Worm (Caenorhabditis elegans): Measurements from ENCODE around the gene sre-48.

DNA sequence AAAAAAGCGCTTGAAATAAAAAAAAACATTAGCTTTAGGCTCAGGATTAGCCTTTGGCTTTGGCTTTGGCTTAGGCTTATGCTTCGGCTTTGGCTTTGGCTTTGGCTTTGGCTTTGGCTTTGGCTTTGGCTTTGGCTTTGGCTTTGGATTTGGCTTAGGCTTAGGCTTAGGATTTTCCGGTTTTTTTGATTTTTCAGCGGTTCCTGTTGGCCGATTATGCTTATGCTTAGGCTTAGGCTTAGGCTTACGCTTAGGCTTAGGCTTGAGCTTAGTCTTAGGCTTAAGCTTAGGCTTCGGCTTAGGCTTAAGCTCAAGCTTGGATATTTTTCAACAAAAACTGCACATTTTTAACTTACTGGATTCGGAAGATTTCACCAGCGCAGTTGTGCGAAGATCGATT, 5.5 kb downstream of the sre-48 start:
- no peak for TF ChIP-seq nhr-76 (tag; optimal IDR thresholded peaks at IDR 0.05)
- no peak for TF ChIP-seq nhr-28 (tag; optimal IDR thresholded peaks at IDR 0.05)
- TF ChIP-seq mep-1 (tag; optimal IDR thresholded peaks at IDR 0.05) = no peak
- TF ChIP-seq snpc-4 (tag; optimal IDR thresholded peaks at IDR 0.05) = no peak

Measured in whole organism, mixed stage, embryonic.